Worm (Caenorhabditis elegans) whole organism, early embryonic: ENCODE data around the gene Y56A3A.6.

Experiments
- B0310.2 ChIP-seq: sonication (generic microtip); optimal IDR thresholded peaks from 2 replicates; lab custom pipeline; 2016; ENCODE audit warnings: mild to moderate bottlenecking, missing genetic modification characterization, missing compliant biosample characterization
- F13C5.2 ChIP-seq: sonication (generic microtip); optimal IDR thresholded peaks from 2 replicates; lab custom pipeline; 2017; ENCODE audit warnings: mild to moderate bottlenecking, missing genetic modification characterization, inconsistent platforms, missing compliant biosample characterization
- ama-1 ChIP-seq: fragments of 150-350 bp; optimal IDR thresholded peaks from 2 replicates; lab custom pipeline; 2014
- ceh-13 ChIP-seq: fragments of 200-800 bp; sonication (Bioruptor generic); optimal IDR thresholded peaks from 2 replicates; lab custom pipeline; 2018; ENCODE audit warnings: mild to moderate bottlenecking, missing genetic modification characterization, missing compliant biosample characterization
- ceh-36 ChIP-seq: sonication (generic microtip); optimal IDR thresholded peaks from 2 replicates; lab custom pipeline; 2016; ENCODE audit warnings: missing genetic modification characterization, inconsistent platforms, missing compliant biosample characterization
- ets-7 ChIP-seq: sonication (generic microtip); optimal IDR thresholded peaks from 2 replicates; lab custom pipeline; 2016; ENCODE audit warnings: missing genotype, missing genetic modification characterization, missing compliant biosample characterization
- flt-1 ChIP-seq: fragments of 200-800 bp; sonication (Bioruptor generic); IDR thresholded peaks from 2 replicates; pipeline ENCODE4 v1.3.6; 2022; ENCODE audit warnings: missing genetic modification characterization, missing compliant biosample characterization
- hmg-4 ChIP-seq: fragments of 200-800 bp; sonication (Bioruptor generic); optimal IDR thresholded peaks from 2 replicates; lab custom pipeline; 2018; ENCODE audit warnings: mild to moderate bottlenecking, missing genetic modification characterization, missing compliant biosample characterization
- pes-1 ChIP-seq: fragments of 200-800 bp; sonication (Bioruptor generic); IDR thresholded peaks from 2 replicates; pipeline ENCODE4 v1.3.6; 2022; ENCODE audit warnings: missing genetic modification reagents, missing genetic modification characterization, missing compliant biosample characterization
- scrt-1 ChIP-seq: fragments of 200-800 bp; sonication (Bioruptor generic); IDR thresholded peaks from 2 replicates; pipeline ENCODE4 v1.3.6; 2022; ENCODE audit warnings: missing genetic modification characterization, missing compliant biosample characterization
- sea-1 ChIP-seq: fragments of 200-800 bp; sonication (Bioruptor generic); conservative IDR thresholded peaks from 2 replicates; pipeline ENCODE4 v1.3.6; 2022; ENCODE audit warnings: missing genetic modification characterization, missing compliant biosample characterization
- tbx-11 ChIP-seq: fragments of 200-800 bp; sonication (Bioruptor generic); IDR thresholded peaks from 2 replicates; pipeline ENCODE4 v1.3.6; 2022; ENCODE audit warnings: missing genetic modification characterization, missing compliant biosample characterization
- tbx-37 ChIP-seq: fragments of 200-800 bp; sonication (Bioruptor generic); conservative IDR thresholded peaks from 2 replicates; pipeline ENCODE4 v1.3.6; 2022; ENCODE audit warnings: missing genetic modification reagents, missing genetic modification characterization, missing compliant biosample characterization
- tra-4 ChIP-seq: sonication (generic microtip); optimal IDR thresholded peaks from 2 replicates; lab custom pipeline; 2017; ENCODE audit warnings: missing genetic modification characterization, missing compliant biosample characterization

DNA sequence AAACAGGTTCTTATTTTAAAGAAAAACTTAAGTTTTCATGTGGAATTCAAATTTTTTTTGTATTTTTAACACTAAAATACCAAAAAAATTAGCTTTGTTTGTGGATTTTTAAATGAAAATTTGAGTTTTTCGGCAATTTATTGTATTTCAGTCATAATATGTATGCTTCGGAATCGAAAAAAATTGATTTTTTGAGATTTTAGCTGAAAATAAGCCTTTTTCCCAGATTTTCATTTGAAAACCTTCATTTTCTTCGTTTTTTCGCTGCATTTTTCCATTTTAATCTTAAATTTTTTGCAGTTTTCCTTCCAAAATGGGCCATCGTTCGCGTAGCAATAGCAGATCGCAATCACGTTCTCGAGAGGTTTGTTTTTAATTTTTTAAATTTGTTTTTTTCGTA, 52.5 kb downstream of the Y56A3A.6 start, which contains the start of gene rsp-8:
- TF ChIP-seq tbx-37 (GFP tag; lab: Robert Waterston, UW) (no peak), F13C5.2 (tag; lab: Kevin White, UChicago) (no peak), flt-1 (no peak), ama-1 (no peak), sea-1 (no peak), pes-1 (GFP tag; lab: Robert Waterston, UW) (no peak), tbx-11 (GFP tag; lab: Robert Waterston, UW) (no peak), B0310.2 (tag; lab: Kevin White, UChicago) (no peak), tra-4 (tag; lab: Kevin White, UChicago) (no peak), ceh-36 (tag; lab: Kevin White, UChicago) (no peak), scrt-1 (no peak), hmg-4 (GFP tag; lab: Kevin White, UChicago) (no peak), ets-7 (tag; lab: Kevin White, UChicago) (no peak), ceh-13 (no peak)
